Comparison of ENCODE assay signal across 3 fruit fly cellular contexts in genomic region chrX:19317058-19317767, dm6.
A peak's percentile ranks its signal among the peaks of the same experiment; 100 is the strongest.
TF ChIP-seq lines count a peak whose summit lies in the region.

No protein-coding gene starts in this region.

TF ChIP-seq in whole organism, adult, 20 proteins besides CTCF, POLR2A, EP300 and RAD21 (continued from another document):
- peak; percentile 70 for TF ChIP-seq CG14711 (tag; optimal IDR thresholded peaks at IDR 0.05; lab: Kevin White, UChicago)

TF ChIP-seq in whole organism, embryonic, 481 proteins besides CTCF, POLR2A, EP300 and RAD21 (continued from another document and continues in another):
- TF ChIP-seq Taf1 (GFP tag; IDR thresholded peaks at IDR 0.05; lab: Robert Waterston, UW) (0 out of 2 replicates have a peak, but pooled peaks have one; percentile 28), CG30020 (tag; optimal IDR thresholded peaks at IDR 0.05; lab: Kevin White, UChicago) (peak; percentile 13), Fer3 (tag; optimal IDR thresholded peaks at IDR 0.05; lab: Kevin White, UChicago) (peak; percentile 50), vvl (GFP tag; IDR thresholded peaks at IDR 0.05; lab: Robert Waterston, UW) (peak; percentile 71), fd3F (GFP tag; optimal IDR thresholded peaks at IDR 0.05; lab: Kevin White, UChicago) (peak; percentile 33), CG4404 (GFP tag; IDR thresholded peaks at IDR 0.05; lab: Robert Waterston, UW) (0 out of 2 replicates have a peak, but pooled peaks have one; percentile 18), CG3163 (GFP tag; optimal IDR thresholded peaks at IDR 0.05; lab: Kevin White, UChicago) (peak; percentile 7), odd (GFP tag; optimal IDR thresholded peaks at IDR 0.05; lab: Kevin White, UChicago) (peak; percentile 46), tin (GFP tag; optimal IDR thresholded peaks at IDR 0.05; lab: Kevin White, UChicago) (peak; percentile 0), CG2116 (GFP tag; optimal IDR thresholded peaks at IDR 0.05; lab: Kevin White, UChicago) (no peak), HmgZ (tag; optimal IDR thresholded peaks at IDR 0.05; lab: Kevin White, UChicago) (peak; percentile 1), dmrt99B (tag; optimal IDR thresholded peaks at IDR 0.05; lab: Kevin White, UChicago) (peak; percentile 79), CG9437 (GFP tag; optimal IDR thresholded peaks at IDR 0.05; lab: Kevin White, UChicago) (peak; percentile 32), CG33213 (GFP tag; optimal IDR thresholded peaks at IDR 0.05; lab: Kevin White, UChicago) (no peak), Dbx (GFP tag; IDR thresholded peaks at IDR 0.05; lab: Robert Waterston, UW) (peak; percentile 64; the same call in 1 of the 3 replicates), tup (GFP tag; optimal IDR thresholded peaks at IDR 0.05; lab: Kevin White, UChicago) (no peak), Sox102F (GFP tag; optimal IDR thresholded peaks at IDR 0.05; lab: Kevin White, UChicago) (peak; percentile 75), CG14050 (GFP tag; IDR thresholded peaks at IDR 0.05; lab: Robert Waterston, UW) (peak; percentile 36; the same call in 2 of the 3 replicates), CG13296 (GFP tag; optimal IDR thresholded peaks at IDR 0.05; lab: Kevin White, UChicago) (peak; percentile 61), CG6813 (GFP tag; optimal IDR thresholded peaks at IDR 0.05; lab: Kevin White, UChicago) (peak; percentile 58), scrt (GFP tag; optimal IDR thresholded peaks at IDR 0.05; lab: Kevin White, UChicago) (peak; percentile 37), al (GFP tag; IDR thresholded peaks at IDR 0.05; lab: Robert Waterston, UW) (peak; percentile 48), trem (tag; optimal IDR thresholded peaks at IDR 0.05; lab: Kevin White, UChicago) (peak; percentile 39), ATbp (GFP tag; optimal IDR thresholded peaks at IDR 0.05; lab: Kevin White, UChicago) (peak; percentile 3), CG13894 (tag; optimal IDR thresholded peaks at IDR 0.05; lab: Kevin White, UChicago) (peak; percentile 43), gsb (GFP tag; IDR thresholded peaks at IDR 0.05; lab: Robert Waterston, UW) (0 out of 2 replicates have a peak, but pooled peaks have one; percentile 24), bcd (GFP tag; optimal IDR thresholded peaks at IDR 0.05; lab: Kevin White, UChicago) (peak; percentile 30), Hmx (GFP tag; optimal IDR thresholded peaks at IDR 0.05; lab: Kevin White, UChicago) (no peak), so (GFP tag; IDR thresholded peaks at IDR 0.05; lab: Robert Waterston, UW) (0 out of 3 replicates have a peak, but pooled peaks have one; percentile 40), gem (tag; optimal IDR thresholded peaks at IDR 0.05; lab: Kevin White, UChicago) (peak; percentile 85), CG12659 (GFP tag; optimal IDR thresholded peaks at IDR 0.05; lab: Kevin White, UChicago) (peak; percentile 58), seq (GFP tag; IDR thresholded peaks at IDR 0.05; lab: Robert Waterston, UW) (peak; percentile 61), chm (GFP tag; IDR thresholded peaks at IDR 0.05; lab: Robert Waterston, UW) (no peak), lola (GFP tag; optimal IDR thresholded peaks at IDR 0.05; lab: Kevin White, UChicago) (peak in 1 of 3 experiments; percentile 44), Hr78 (GFP tag; optimal IDR thresholded peaks at IDR 0.05; lab: Kevin White, UChicago) (no peak), CG15601 (tag; optimal IDR thresholded peaks at IDR 0.05; lab: Kevin White, UChicago) (peak; percentile 6), Doc3 (GFP tag; IDR thresholded peaks at IDR 0.05; lab: Robert Waterston, UW; ENCODE audit: partially characterized antibody) (no peak), HmgD (GFP tag; optimal IDR thresholded peaks at IDR 0.05; lab: Kevin White, UChicago) (no peak), CG13287 (GFP tag; IDR thresholded peaks at IDR 0.05; lab: Robert Waterston, UW; ENCODE audit: partially characterized antibody) (no peak), ttk (GFP tag; IDR thresholded peaks at IDR 0.05; lab: Robert Waterston, UW) (peak; percentile 45; the same call in 1 of the 2 replicates), Sox100B (GFP tag; optimal IDR thresholded peaks at IDR 0.05; lab: Kevin White, UChicago) (peak; percentile 66), slbo (GFP tag; IDR thresholded peaks at IDR 0.05; lab: Robert Waterston, UW) (peak; percentile 73), TFAM (GFP tag; optimal IDR thresholded peaks at IDR 0.05; lab: Kevin White, UChicago) (no peak), BtbVII (GFP tag; optimal IDR thresholded peaks at IDR 0.05; lab: Kevin White, UChicago) (peak; percentile 54), caup (GFP tag; optimal IDR thresholded peaks at IDR 0.05; lab: Kevin White, UChicago; ENCODE audit: severe bottlenecking) (peak; percentile 61), B-H2 (GFP tag; optimal IDR thresholded peaks at IDR 0.05; lab: Kevin White, UChicago) (peak; percentile 22), CG10366 (GFP tag; IDR thresholded peaks at IDR 0.05; lab: Robert Waterston, UW) (peak; percentile 27; the same call in 1 of the 2 replicates), CG13123 (GFP tag; optimal IDR thresholded peaks at IDR 0.05; lab: Kevin White, UChicago) (no peak), sob (GFP tag; IDR thresholded peaks at IDR 0.05; lab: Robert Waterston, UW) (peak; percentile 64), yki (optimal IDR thresholded peaks at IDR 0.05; lab: Kevin White, UChicago) (no peak), Mrtf (GFP tag; IDR thresholded peaks at IDR 0.05; lab: Robert Waterston, UW) (no peak), sim (GFP tag; IDR thresholded peaks at IDR 0.05; lab: Robert Waterston, UW) (no peak), oc (tag; optimal IDR thresholded peaks at IDR 0.05; lab: Kevin White, UChicago) (peak; percentile 7), Antp (GFP tag; optimal IDR thresholded peaks at IDR 0.05; lab: Kevin White, UChicago) (no peak), vfl (GFP tag; optimal IDR thresholded peaks at IDR 0.05; lab: Kevin White, UChicago) (no peak), CG11504 (tag; optimal IDR thresholded peaks at IDR 0.05; lab: Kevin White, UChicago) (peak; percentile 74), Mes4 (GFP tag; optimal IDR thresholded peaks at IDR 0.05; lab: Kevin White, UChicago) (no peak), HHEX (GFP tag; optimal IDR thresholded peaks at IDR 0.05; lab: Kevin White, UChicago) (peak; percentile 56), CG17829 (tag; optimal IDR thresholded peaks at IDR 0.05; lab: Kevin White, UChicago) (peak; percentile 76), CG12104 (GFP tag; optimal IDR thresholded peaks at IDR 0.05; lab: Kevin White, UChicago) (no peak), sna (GFP tag; IDR thresholded peaks at IDR 0.05; lab: Robert Waterston, UW; ENCODE audit: partially characterized antibody) (no peak), CG7556 (GFP tag; optimal IDR thresholded peaks at IDR 0.05; lab: Kevin White, UChicago) (peak; percentile 73), pho (GFP tag; optimal IDR thresholded peaks at IDR 0.05; lab: Kevin White, UChicago) (no peak), Lpt (GFP tag; optimal IDR thresholded peaks at IDR 0.05; lab: Kevin White, UChicago) (no peak)

TF ChIP-seq in whole organism, prepupa, 60 proteins besides CTCF, POLR2A, EP300 and RAD21 (continued from another document):
- TF ChIP-seq CG3032 (tag; optimal IDR thresholded peaks at IDR 0.05; lab: Kevin White, UChicago) (peak; percentile 52), Ets96B (tag; optimal IDR thresholded peaks at IDR 0.05; lab: Kevin White, UChicago) (peak; percentile 55), CG10669 (GFP tag; optimal IDR thresholded peaks at IDR 0.05; lab: Kevin White, UChicago) (peak; percentile 22), CG6163 (GFP tag; IDR thresholded peaks at IDR 0.05; lab: Robert Waterston, UW) (no peak; the same call in 1 of the 3 replicates), CG16779 (tag; optimal IDR thresholded peaks at IDR 0.05; lab: Kevin White, UChicago) (peak; percentile 48), Hr38 (GFP tag; optimal IDR thresholded peaks at IDR 0.05; lab: Kevin White, UChicago) (no peak), cyc (GFP tag; optimal IDR thresholded peaks at IDR 0.05; lab: Kevin White, UChicago) (no peak), vri (GFP tag; optimal IDR thresholded peaks at IDR 0.05; lab: Kevin White, UChicago) (no peak), CG8119 (GFP tag; IDR thresholded peaks at IDR 0.05; lab: Robert Waterston, UW) (peak; percentile 70), Smox (GFP tag; optimal IDR thresholded peaks at IDR 0.05; lab: Kevin White, UChicago) (no peak), Lpt (GFP tag; optimal IDR thresholded peaks at IDR 0.05; lab: Kevin White, UChicago) (no peak), topi (GFP tag; optimal IDR thresholded peaks at IDR 0.05; lab: Kevin White, UChicago) (no peak), achi (GFP tag; optimal IDR thresholded peaks at IDR 0.05; lab: Kevin White, UChicago) (peak; percentile 61), fkh (GFP tag; optimal IDR thresholded peaks at IDR 0.05; lab: Kevin White, UChicago) (peak; percentile 43), OdsH (GFP tag; optimal IDR thresholded peaks at IDR 0.05; lab: Kevin White, UChicago) (peak; percentile 40), Blimp-1 (GFP tag; optimal IDR thresholded peaks at IDR 0.05; lab: Kevin White, UChicago) (peak; percentile 13), ss (GFP tag; optimal IDR thresholded peaks at IDR 0.05; lab: Kevin White, UChicago) (peak; percentile 43 to 59), CG31627 (GFP tag; optimal IDR thresholded peaks at IDR 0.05; lab: Kevin White, UChicago) (no peak), Sox102F (GFP tag; optimal IDR thresholded peaks at IDR 0.05; lab: Kevin White, UChicago) (no peak), svp (GFP tag; lab: Kevin White, UChicago) (peak; percentile 60), CG6854 (GFP tag; optimal IDR thresholded peaks at IDR 0.05; lab: Kevin White, UChicago) (no peak), CG7368 (GFP tag; optimal IDR thresholded peaks at IDR 0.05; lab: Kevin White, UChicago) (peak; percentile 39), CG6808 (GFP tag; optimal IDR thresholded peaks at IDR 0.05; lab: Kevin White, UChicago) (no peak), dac (GFP tag; optimal IDR thresholded peaks at IDR 0.05; lab: Kevin White, UChicago) (no peak), CG32006 (GFP tag; optimal IDR thresholded peaks at IDR 0.05; lab: Kevin White, UChicago) (peak; percentile 72), acj6 (GFP tag; optimal IDR thresholded peaks at IDR 0.05; lab: Kevin White, UChicago) (peak; percentile 45), CG1621 (tag; optimal IDR thresholded peaks at IDR 0.05; lab: Kevin White, UChicago) (no peak), net (GFP tag; optimal IDR thresholded peaks at IDR 0.05; lab: Kevin White, UChicago) (peak; percentile 3), CG11294 (GFP tag; IDR thresholded peaks at IDR 0.05; lab: Robert Waterston, UW) (no peak), eg (GFP tag; IDR thresholded peaks at IDR 0.05; lab: Robert Waterston, UW) (no peak; the same call in 2 of the 3 replicates), CG15336 (GFP tag; IDR thresholded peaks at IDR 0.05; lab: Robert Waterston, UW) (peak; percentile 78), spab (GFP tag; optimal IDR thresholded peaks at IDR 0.05; lab: Kevin White, UChicago) (peak; percentile 35), Hr39 (GFP tag; optimal IDR thresholded peaks at IDR 0.05; lab: Kevin White, UChicago) (no peak), Eip93F (GFP tag; optimal IDR thresholded peaks at IDR 0.05; lab: Kevin White, UChicago) (no peak), fd85E (GFP tag; optimal IDR thresholded peaks at IDR 0.05; lab: Kevin White, UChicago) (no peak), fd59A (GFP tag; optimal IDR thresholded peaks at IDR 0.05; lab: Kevin White, UChicago) (no peak), CG34406 (GFP tag; optimal IDR thresholded peaks at IDR 0.05; lab: Kevin White, UChicago) (peak; percentile 60), Eip78C (GFP tag; lab: Kevin White, UChicago) (peak; percentile 1), esn (GFP tag; optimal IDR thresholded peaks at IDR 0.05; lab: Kevin White, UChicago) (peak; percentile 7), CG8319 (GFP tag; optimal IDR thresholded peaks at IDR 0.05; lab: Kevin White, UChicago) (peak; percentile 3), salr (GFP tag; optimal IDR thresholded peaks at IDR 0.05; lab: Kevin White, UChicago) (no peak)
